Fruit fly (Drosophila melanogaster): ENCODE results near the gene RpL10Aa.

The RpL10Aa gene

DNA sequence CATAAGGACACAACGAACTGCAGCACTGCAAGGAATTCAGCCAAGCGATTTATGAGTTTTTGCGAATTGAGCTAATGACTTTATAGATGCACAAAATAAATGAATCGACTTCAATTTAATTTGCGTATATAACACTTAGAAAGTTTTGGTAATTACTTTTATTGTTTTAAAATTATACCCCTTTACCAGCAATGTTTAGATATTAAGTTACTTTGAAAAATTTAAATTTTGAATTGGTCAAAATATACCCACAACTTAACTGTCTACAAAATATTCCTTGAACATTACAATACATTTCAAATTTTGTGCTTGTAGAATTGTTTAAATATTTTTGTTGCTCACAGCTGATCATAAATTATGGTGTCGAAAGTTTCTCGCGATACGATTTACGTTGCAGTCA, at the start of gene RpL10Aa:
Gene RpL10Aa, plus strand, starts transcription at position 301 of the 400 bp plus-strand sequence.
- no peak for TF ChIP-seq Mnt (GFP tag; optimal IDR thresholded peaks at IDR 0.05)
- TF ChIP-seq kay (GFP tag; ENCODE audit: borderline replicate concordance): no peak

- no peak for TF ChIP-seq tj (GFP tag; optimal IDR thresholded peaks at IDR 0.05)
Observed at dm6 chr3R:14990097-14990496, 47.1 kb upstream of the RpL10Aa start.

- TF ChIP-seq bab1 (GFP tag; optimal IDR thresholded peaks at IDR 0.05): no peak
- TF ChIP-seq kay (GFP tag; ENCODE audit: borderline replicate concordance): peak; percentile 64
Observed at dm6 chr3R:15014470-15014869, 22.7 kb upstream of the RpL10Aa start, which contains the start of gene CG14861. CG14861 (plus strand) TSS chr3R:15014770.

DNA sequence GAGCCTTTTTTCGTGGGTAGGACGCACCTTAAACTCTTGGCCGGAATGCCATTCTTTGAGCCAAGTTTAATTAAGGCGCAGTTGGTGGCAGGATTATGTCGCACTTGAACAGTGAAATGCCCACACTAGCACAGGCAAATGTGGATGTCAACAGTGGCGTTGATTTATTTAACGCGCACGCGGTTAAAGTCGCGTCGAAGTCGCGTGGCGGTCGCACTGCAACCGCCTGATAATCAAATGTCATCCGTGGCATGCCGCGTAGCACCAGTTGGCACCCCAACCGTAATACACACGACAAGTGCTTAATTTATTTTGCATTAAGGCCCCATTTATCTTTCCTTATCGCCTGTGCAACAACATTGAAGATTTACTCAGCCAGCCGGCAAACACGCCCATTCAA, 13.0 kb upstream of the RpL10Aa start:
- TF ChIP-seq cic (GFP tag; optimal IDR thresholded peaks at IDR 0.05) (no peak), CG1620 (GFP tag; optimal IDR thresholded peaks at IDR 0.05) (no peak), cnc (optimal IDR thresholded peaks at IDR 0.05) (no peak), CG12768 (GFP tag; optimal IDR thresholded peaks at IDR 0.05) (no peak), Clk (GFP tag; optimal IDR thresholded peaks at IDR 0.05) (no peak), CG5204 (GFP tag; optimal IDR thresholded peaks at IDR 0.05) (no peak), Crg-1 (GFP tag; optimal IDR thresholded peaks at IDR 0.05) (no peak), CG7101 (tag; optimal IDR thresholded peaks at IDR 0.05) (no peak), ovo (GFP tag; optimal IDR thresholded peaks at IDR 0.05) (no peak)

DNA sequence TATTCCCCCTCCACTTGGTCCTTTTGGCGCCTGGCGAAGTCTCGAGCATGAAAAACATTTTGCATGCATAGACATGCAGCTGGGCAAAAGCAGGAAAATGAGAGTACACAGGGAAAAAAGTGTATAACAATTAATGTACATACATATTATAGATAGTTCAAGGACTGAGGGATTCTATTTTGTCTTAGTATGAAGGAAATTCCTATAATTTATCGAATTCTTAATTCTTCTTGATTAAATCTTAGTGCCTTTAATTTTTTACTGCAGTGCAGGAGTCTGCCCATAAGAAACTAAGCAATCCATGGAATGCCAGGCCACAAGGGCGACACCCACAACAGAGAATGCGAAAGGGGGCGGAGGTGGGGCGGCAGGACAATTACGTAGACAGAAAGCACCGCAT, 5.5 kb upstream of the RpL10Aa start:
- TF ChIP-seq Clk (GFP tag; optimal IDR thresholded peaks at IDR 0.05): no peak
- TF ChIP-seq Mnt (GFP tag; optimal IDR thresholded peaks at IDR 0.05): no peak
- no peak for TF ChIP-seq CG14711 (tag; optimal IDR thresholded peaks at IDR 0.05)
- TF ChIP-seq CG7101 (tag; optimal IDR thresholded peaks at IDR 0.05): no peak
- no peak for TF ChIP-seq tj (GFP tag; optimal IDR thresholded peaks at IDR 0.05)
- TF ChIP-seq CG33017 (tag; optimal IDR thresholded peaks at IDR 0.05): no peak
- no peak for TF ChIP-seq Hr96 (GFP tag; optimal IDR thresholded peaks at IDR 0.05)
- TF ChIP-seq pad (GFP tag; optimal IDR thresholded peaks at IDR 0.05): no peak
- TF ChIP-seq ovo (GFP tag; optimal IDR thresholded peaks at IDR 0.05): no peak

dm6 chr3R:15057214-15057613, 20.0 kb downstream of the RpL10Aa start:
- TF ChIP-seq tj (GFP tag; optimal IDR thresholded peaks at IDR 0.05) (no peak), cic (GFP tag; optimal IDR thresholded peaks at IDR 0.05) (no peak), Hr96 (GFP tag; optimal IDR thresholded peaks at IDR 0.05) (no peak), bab1 (GFP tag; optimal IDR thresholded peaks at IDR 0.05) (no peak), CG5204 (GFP tag; optimal IDR thresholded peaks at IDR 0.05) (no peak), toe (GFP tag; optimal IDR thresholded peaks at IDR 0.05) (no peak), CG7045 (GFP tag; optimal IDR thresholded peaks at IDR 0.05) (no peak), Mnt (GFP tag; optimal IDR thresholded peaks at IDR 0.05) (no peak), kay (GFP tag; ENCODE audit: borderline replicate concordance) (no peak), CG1620 (GFP tag; optimal IDR thresholded peaks at IDR 0.05) (no peak)

DNA sequence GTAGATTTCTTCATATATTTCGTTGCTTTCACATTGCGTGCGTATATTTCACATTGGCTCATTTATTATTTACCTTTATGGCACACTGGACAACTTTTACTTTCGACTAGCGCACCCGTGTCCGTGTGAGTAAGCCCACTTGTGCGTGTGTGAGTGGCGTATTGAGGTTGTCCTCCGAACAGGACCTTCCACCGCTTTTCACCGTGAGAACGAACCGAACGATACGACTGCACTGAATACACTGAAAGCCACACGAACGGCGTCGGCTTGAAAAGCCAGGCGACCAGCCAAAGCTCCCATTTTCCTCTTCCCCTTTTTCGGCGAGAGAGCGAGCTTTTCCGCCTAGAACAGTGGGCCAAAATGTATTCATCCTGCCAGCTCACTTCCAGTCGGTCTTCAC, 39.8 kb downstream of the RpL10Aa start, which contains the start of gene dpr9:
Gene dpr9, minus strand, starts transcription at position 244 of the 400 bp plus-strand sequence.
- no peak for TF ChIP-seq Crg-1 (GFP tag; optimal IDR thresholded peaks at IDR 0.05)
- no peak for TF ChIP-seq Clk (GFP tag; optimal IDR thresholded peaks at IDR 0.05)
- TF ChIP-seq pad (GFP tag; optimal IDR thresholded peaks at IDR 0.05): peak; percentile 40
- TF ChIP-seq CG11617 (GFP tag; optimal IDR thresholded peaks at IDR 0.05): no peak
- no peak for TF ChIP-seq bab1 (GFP tag; optimal IDR thresholded peaks at IDR 0.05)

DNA sequence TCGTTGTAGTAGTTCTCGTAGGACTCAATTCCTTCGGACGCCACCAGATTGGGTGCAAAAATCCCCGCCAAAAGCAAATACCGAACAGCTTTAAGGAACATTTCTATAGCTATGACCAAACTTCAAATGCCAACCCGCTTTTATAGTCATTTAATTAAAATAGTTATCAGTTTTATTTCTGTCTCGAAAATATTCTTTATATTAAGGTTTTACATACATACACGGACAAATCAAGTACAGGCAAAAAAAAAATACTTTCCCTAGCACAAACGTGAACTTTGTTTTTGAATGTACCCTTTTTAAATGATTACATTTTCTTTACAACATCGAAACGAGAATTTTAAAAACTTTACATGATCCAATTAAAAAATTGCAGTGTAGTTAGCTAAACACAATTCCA, 42.0 kb downstream of the RpL10Aa start, which contains the start of gene CG6974:
Gene CG6974, minus strand, starts transcription at position 101 of the 400 bp plus-strand sequence.
- TF ChIP-seq cnc (optimal IDR thresholded peaks at IDR 0.05) (no peak), cic (GFP tag; optimal IDR thresholded peaks at IDR 0.05) (no peak), CG11617 (GFP tag; optimal IDR thresholded peaks at IDR 0.05) (no peak), CG5204 (GFP tag; optimal IDR thresholded peaks at IDR 0.05) (no peak), ovo (GFP tag; optimal IDR thresholded peaks at IDR 0.05) (no peak), CG1620 (GFP tag; optimal IDR thresholded peaks at IDR 0.05) (no peak), CG14711 (tag; optimal IDR thresholded peaks at IDR 0.05) (no peak), Hr96 (GFP tag; optimal IDR thresholded peaks at IDR 0.05) (no peak), CG7045 (GFP tag; optimal IDR thresholded peaks at IDR 0.05) (no peak), pad (GFP tag; optimal IDR thresholded peaks at IDR 0.05) (no peak)

- TF ChIP-seq pad (GFP tag; optimal IDR thresholded peaks at IDR 0.05): no peak
- no peak for TF ChIP-seq Crg-1 (GFP tag; optimal IDR thresholded peaks at IDR 0.05)
- TF ChIP-seq CG12768 (GFP tag; optimal IDR thresholded peaks at IDR 0.05): no peak
- TF ChIP-seq Clk (GFP tag; optimal IDR thresholded peaks at IDR 0.05): no peak
- TF ChIP-seq bab1 (GFP tag; optimal IDR thresholded peaks at IDR 0.05): no peak
- no peak for TF ChIP-seq toe (GFP tag; optimal IDR thresholded peaks at IDR 0.05)
- TF ChIP-seq CG14711 (tag; optimal IDR thresholded peaks at IDR 0.05): no peak
Observed at dm6 chr3R:15083676-15084216, 46.6 kb downstream of the RpL10Aa start.
